Fruit fly (Drosophila melanogaster): ENCODE measurements around the gene amon.

DNA sequence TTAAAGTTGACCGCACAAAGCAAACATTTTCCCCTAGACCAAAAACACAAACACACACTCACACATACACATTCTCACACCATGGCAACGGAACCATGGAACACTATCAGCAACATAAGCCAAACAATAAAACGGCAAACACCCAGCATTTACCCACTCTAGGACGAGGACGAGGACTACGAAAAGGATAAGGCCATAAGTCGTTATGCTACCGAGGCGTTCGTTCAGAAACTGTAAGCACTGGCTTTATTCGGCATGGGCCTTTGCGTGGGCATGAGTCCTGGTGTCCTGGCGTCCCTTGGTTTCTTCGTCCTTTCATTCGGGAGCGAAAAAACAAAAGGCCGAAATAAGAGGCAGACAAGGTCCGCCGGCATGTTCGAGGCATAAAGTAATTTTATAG lies 43.7 kb downstream of the amon start:
- TF ChIP-seq CG8478 (optimal IDR thresholded peaks at IDR 0.05), result no peak
- no peak for TF ChIP-seq usp (GFP tag; optimal IDR thresholded peaks at IDR 0.05)
- TF ChIP-seq Dll (optimal IDR thresholded peaks at IDR 0.05), result no peak
